Fruit fly (Drosophila melanogaster) whole organism, embryonic: ENCODE results near the gene CG6216.

ENCODE experiments used
- BEAF-32 ChIP-seq: fragments of 200-800 bp; sonication (Bioruptor generic); optimal IDR thresholded peaks from 3 replicates; lab custom pipeline; 2017; ENCODE audit warnings: missing biosample characterization, missing genetic modification characterization, mild to moderate bottlenecking, moderate library complexity, missing genetic modification reagents
- Bteb2 ChIP-seq: fragments of 200-800 bp; sonication (Bioruptor generic); optimal IDR thresholded peaks from 2 replicates; lab custom pipeline; 2016; ENCODE audit warnings: missing biosample characterization, missing genetic modification characterization
- CG10209 ChIP-seq: fragments of 200-800 bp; sonication (Bioruptor generic); optimal IDR thresholded peaks from 3 replicates; lab custom pipeline; 2017; ENCODE audit warnings: missing biosample characterization, mild to moderate bottlenecking, missing genetic modification characterization, missing genetic modification reagents
- CG10274 ChIP-seq: fragments of 200-800 bp; sonication (Bioruptor generic); optimal IDR thresholded peaks from 3 replicates; lab custom pipeline; 2017; ENCODE audit warnings: missing biosample characterization, mild to moderate bottlenecking, missing genetic modification characterization
- CG10654 ChIP-seq: fragments of 200-800 bp; sonication (Bioruptor generic); optimal IDR thresholded peaks from 2 replicates; lab custom pipeline; 2016; ENCODE audit warnings: missing biosample characterization, missing genetic modification characterization
- CG11504 ChIP-seq: fragments of 200-800 bp; sonication (Bioruptor generic); optimal IDR thresholded peaks from 3 replicates; lab custom pipeline; 2019; ENCODE audit warnings: missing biosample characterization, mild to moderate bottlenecking, missing genetic modification characterization, moderate library complexity
- CG13287 ChIP-seq: fragments of 200-800 bp; sonication (Bioruptor generic); IDR thresholded peaks from 2 replicates; pipeline ENCODE4 v1.3.6; 2022; ENCODE audit warnings: missing biosample characterization, missing genetic modification characterization; ENCODE audit not compliant: partially characterized antibody
- CG13624 ChIP-seq: fragments of 200-800 bp; sonication (Bioruptor generic); optimal IDR thresholded peaks from 2 replicates; lab custom pipeline; 2016; ENCODE audit warnings: missing biosample characterization, missing genetic modification characterization
- CG1603 ChIP-seq: fragments of 200-800 bp; sonication (Bioruptor generic); optimal IDR thresholded peaks from 2 replicates; lab custom pipeline; 2019; ENCODE audit warnings: missing biosample characterization, mild to moderate bottlenecking, missing genetic modification characterization, moderate library complexity
- CG17385 ChIP-seq: fragments of 200-800 bp; sonication (Bioruptor generic); optimal IDR thresholded peaks from 3 replicates; lab custom pipeline; 2018; ENCODE audit warnings: missing biosample characterization, mild to moderate bottlenecking, missing genetic modification characterization
- CG17568 ChIP-seq: fragments of 200-800 bp; sonication (Bioruptor generic); optimal IDR thresholded peaks from 2 replicates; lab custom pipeline; 2018; ENCODE audit warnings: missing biosample characterization, mild to moderate bottlenecking, missing genetic modification characterization, moderate library complexity
- CG17802 ChIP-seq: fragments of 200-800 bp; sonication (Bioruptor generic); optimal IDR thresholded peaks from 2 replicates; lab custom pipeline; 2018; ENCODE audit warnings: missing biosample characterization, mild to moderate bottlenecking, missing genetic modification characterization, moderate library complexity
- CG1832 ChIP-seq: fragments of 200-800 bp; sonication (Bioruptor generic); optimal IDR thresholded peaks from 2 replicates; lab custom pipeline; 2017; ENCODE audit warnings: missing biosample characterization, mild to moderate bottlenecking, missing genetic modification characterization, inconsistent platforms
- CG2120 ChIP-seq: fragments of 200-800 bp; sonication (Bioruptor generic); optimal IDR thresholded peaks from 3 replicates; lab custom pipeline; 2016; ENCODE audit warnings: missing biosample characterization, missing genetic modification characterization
- CG2202 ChIP-seq: fragments of 200-800 bp; sonication (Bioruptor generic); optimal IDR thresholded peaks from 2 replicates; lab custom pipeline; 2018; ENCODE audit warnings: missing biosample characterization, mild to moderate bottlenecking, missing genetic modification characterization
- CG2678 ChIP-seq: fragments of 200-800 bp; sonication (Bioruptor generic); optimal IDR thresholded peaks from 3 replicates; lab custom pipeline; 2019; ENCODE audit warnings: missing biosample characterization, mild to moderate bottlenecking, missing genetic modification characterization, moderate library complexity
- CG31365 ChIP-seq: fragments of 200-800 bp; sonication (Bioruptor generic); optimal IDR thresholded peaks from 2 replicates; lab custom pipeline; 2018; ENCODE audit warnings: missing biosample characterization, mild to moderate bottlenecking, missing genetic modification characterization
- CG4404 ChIP-seq: fragments of 200-800 bp; sonication (Bioruptor generic); IDR thresholded peaks from 2 replicates; pipeline ENCODE4 v1.3.6; 2022; ENCODE audit warnings: missing biosample characterization, missing genetic modification characterization
- CkIIα-i1 ChIP-seq: fragments of 200-800 bp; sonication (Bioruptor generic); IDR thresholded peaks from 2 replicates; pipeline ENCODE4 v1.3.6; 2022; ENCODE audit warnings: missing biosample characterization, missing genetic modification characterization
- CrebB ChIP-seq: fragments of 200-800 bp; sonication (Bioruptor generic); optimal IDR thresholded peaks from 3 replicates; lab custom pipeline; 2018; ENCODE audit warnings: missing biosample characterization, mild to moderate bottlenecking, missing genetic modification characterization
- E2f2 ChIP-seq: fragments of 200-800 bp; sonication (Bioruptor generic); IDR thresholded peaks from 2 replicates; pipeline ENCODE4 v1.3.6; 2022; ENCODE audit warnings: missing biosample characterization, missing genetic modification characterization
- Hmx ChIP-seq: fragments of 200-800 bp; sonication (Bioruptor generic); optimal IDR thresholded peaks from 2 replicates; lab custom pipeline; 2016; ENCODE audit warnings: missing biosample characterization, missing genetic modification characterization
- Hr51 ChIP-seq, 2 experiments: fragments of 200-800 bp; sonication (Bioruptor generic); optimal IDR thresholded peaks; 2 replicates in 1 of 2; 3 replicates in 1 of 2; lab custom pipeline; 2016 to 2018; ENCODE audit warnings: missing biosample characterization in 2 of 2, missing genetic modification characterization in 2 of 2, mild to moderate bottlenecking in 1 of 2, moderate library complexity in 1 of 2
- MTF-1 ChIP-seq: fragments of 200-800 bp; sonication (Bioruptor generic); optimal IDR thresholded peaks from 2 replicates; lab custom pipeline; 2018; ENCODE audit warnings: missing biosample characterization, mild to moderate bottlenecking, missing genetic modification characterization, borderline replicate concordance
- Mes4 ChIP-seq: fragments of 200-800 bp; sonication (Bioruptor generic); optimal IDR thresholded peaks from 2 replicates; lab custom pipeline; 2016; ENCODE audit warnings: missing biosample characterization, missing genetic modification characterization
- NC2β ChIP-seq: fragments of 200-800 bp; sonication (Bioruptor generic); optimal IDR thresholded peaks from 2 replicates; lab custom pipeline; 2016; ENCODE audit warnings: missing biosample characterization, missing genetic modification characterization
- NFAT ChIP-seq: fragments of 200-800 bp; sonication (Bioruptor generic); IDR thresholded peaks from 2 replicates; pipeline ENCODE4 v1.3.6; 2022; ENCODE audit warnings: missing biosample characterization, missing genetic modification characterization
- Optix ChIP-seq: fragments of 200-800 bp; sonication (Bioruptor generic); IDR thresholded peaks from 3 replicates; pipeline ENCODE4 v1.3.6; 2022; ENCODE audit warnings: missing biosample characterization, missing genetic modification characterization
- Ravus ChIP-seq: fragments of 200-800 bp; sonication (Bioruptor generic); IDR thresholded peaks from 2 replicates; pipeline ENCODE4 v1.3.6; 2022; ENCODE audit warnings: missing biosample characterization, missing genetic modification characterization
- Rfx ChIP-seq: fragments of 200-800 bp; sonication (Bioruptor generic); IDR thresholded peaks from 2 replicates; pipeline ENCODE4 v1.3.6; 2022; ENCODE audit warnings: missing biosample characterization, missing genetic modification characterization
- Sox102F ChIP-seq: fragments of 200-800 bp; sonication (Bioruptor generic); optimal IDR thresholded peaks from 2 replicates; lab custom pipeline; 2018; ENCODE audit warnings: missing biosample characterization, mild to moderate bottlenecking, missing genetic modification characterization, moderate library complexity
- TFAM ChIP-seq: fragments of 200-800 bp; sonication (Bioruptor generic); optimal IDR thresholded peaks from 2 replicates; lab custom pipeline; 2017; ENCODE audit warnings: missing biosample characterization, missing genetic modification characterization, inconsistent platforms
- Vsx1 ChIP-seq: fragments of 200-800 bp; sonication (Bioruptor generic); optimal IDR thresholded peaks from 2 replicates; lab custom pipeline; 2017; ENCODE audit warnings: missing biosample characterization, mild to moderate bottlenecking, missing genetic modification characterization, missing genetic modification reagents
- cwo ChIP-seq: fragments of 200-800 bp; sonication (Bioruptor generic); optimal IDR thresholded peaks from 3 replicates; lab custom pipeline; 2017; ENCODE audit warnings: missing biosample characterization, missing genetic modification characterization, mild to moderate bottlenecking, moderate library complexity, missing genetic modification reagents
- danr ChIP-seq: fragments of 200-800 bp; sonication (Bioruptor generic); IDR thresholded peaks from 2 replicates; pipeline ENCODE4 v1.3.6; 2022; ENCODE audit warnings: missing biosample characterization, missing genetic modification characterization
- disco-r ChIP-seq: fragments of 200-800 bp; sonication (Bioruptor generic); optimal IDR thresholded peaks from 2 replicates; lab custom pipeline; 2016; ENCODE audit warnings: missing biosample characterization, missing genetic modification characterization
- ems ChIP-seq: fragments of 200-800 bp; sonication (Bioruptor generic); optimal IDR thresholded peaks from 3 replicates; lab custom pipeline; 2016; ENCODE audit warnings: missing biosample characterization, missing genetic modification characterization
- fd96Cb ChIP-seq: fragments of 200-800 bp; sonication (Bioruptor generic); optimal IDR thresholded peaks from 2 replicates; lab custom pipeline; 2018; ENCODE audit warnings: missing biosample characterization, mild to moderate bottlenecking, missing genetic modification characterization, moderate library complexity
- gcm2 ChIP-seq: fragments of 200-800 bp; sonication (Bioruptor generic); optimal IDR thresholded peaks from 2 replicates; lab custom pipeline; 2016; ENCODE audit warnings: missing biosample characterization, missing genetic modification characterization
- lmd ChIP-seq: fragments of 200-800 bp; sonication (Bioruptor generic); IDR thresholded peaks from 2 replicates; pipeline ENCODE4 v1.3.6; 2022; ENCODE audit warnings: missing biosample characterization, missing genetic modification characterization
- nmo ChIP-seq: fragments of 200-800 bp; sonication (Bioruptor generic); optimal IDR thresholded peaks from 2 replicates; lab custom pipeline; 2018; ENCODE audit warnings: missing biosample characterization, mild to moderate bottlenecking, missing genetic modification characterization, moderate library complexity
- nom ChIP-seq: fragments of 200-800 bp; sonication (Bioruptor generic); optimal IDR thresholded peaks from 2 replicates; lab custom pipeline; 2017; ENCODE audit warnings: missing biosample characterization, missing genetic modification characterization, mild to moderate bottlenecking, moderate library complexity, missing genetic modification reagents
- onecut ChIP-seq: fragments of 200-800 bp; sonication (Bioruptor generic); IDR thresholded peaks from 2 replicates; pipeline ENCODE4 v1.3.6; 2022; ENCODE audit warnings: missing biosample characterization, missing genetic modification characterization
- phol ChIP-seq: fragments of 200-800 bp; sonication (Bioruptor generic); optimal IDR thresholded peaks from 3 replicates; lab custom pipeline; 2018; ENCODE audit warnings: missing biosample characterization, mild to moderate bottlenecking, missing genetic modification characterization, moderate library complexity
- pum ChIP-seq: fragments of 200-800 bp; sonication (Bioruptor generic); optimal IDR thresholded peaks from 2 replicates; lab custom pipeline; 2016; ENCODE audit warnings: missing biosample characterization, missing genetic modification characterization
- rib ChIP-seq: fragments of 200-800 bp; sonication (Bioruptor generic); IDR thresholded peaks from 2 replicates; pipeline ENCODE4 v1.3.6; 2022; ENCODE audit warnings: missing biosample characterization, missing genetic modification characterization
- sens-2 ChIP-seq: fragments of 200-800 bp; sonication (Bioruptor generic); IDR thresholded peaks from 2 replicates; pipeline ENCODE4 v1.3.6; 2022; ENCODE audit warnings: missing biosample characterization, missing genetic modification characterization
- sima ChIP-seq: fragments of 200-800 bp; sonication (Bioruptor generic); optimal IDR thresholded peaks from 2 replicates; lab custom pipeline; 2016; ENCODE audit warnings: missing biosample characterization, missing genetic modification characterization
- tna ChIP-seq: fragments of 200-800 bp; sonication (Bioruptor generic); IDR thresholded peaks from 2 replicates; pipeline ENCODE4 v1.3.6; 2022; ENCODE audit warnings: missing biosample characterization, missing genetic modification characterization; ENCODE audit not compliant: partially characterized antibody
- tup ChIP-seq: fragments of 200-800 bp; sonication (Bioruptor generic); optimal IDR thresholded peaks from 2 replicates; lab custom pipeline; 2016; ENCODE audit warnings: missing biosample characterization, mild to moderate bottlenecking, missing genetic modification characterization, moderate library complexity
- wdn ChIP-seq: fragments of 200-800 bp; sonication (Bioruptor generic); IDR thresholded peaks from 2 replicates; pipeline ENCODE4 v1.3.6; 2022; ENCODE audit warnings: missing biosample characterization, missing genetic modification characterization

CG6216 gene

dm6 chr3L:11124439-11124838, 26.1 kb downstream of the CG6216 start (continued):
- TF ChIP-seq disco-r (GFP tag; lab: Kevin White, UChicago) (no peak), Vsx1 (GFP tag; lab: Kevin White, UChicago) (no peak), CkIIα-i1 (no peak), onecut (GFP tag; lab: Robert Waterston, UW) (no peak), CG2202 (tag; lab: Kevin White, UChicago) (no peak), ems (GFP tag; lab: Kevin White, UChicago) (no peak), CG10274 (GFP tag; lab: Kevin White, UChicago) (no peak), Ravus (GFP tag; lab: Robert Waterston, UW) (no peak), Optix (GFP tag; lab: Robert Waterston, UW) (no peak), CG1603 (tag; lab: Kevin White, UChicago) (no peak), CrebB (tag; lab: Kevin White, UChicago) (no peak), Rfx (GFP tag; lab: Robert Waterston, UW) (0 out of 2 replicates have a peak, but pooled peaks have one; percentile 20), Hr51 (GFP tag; optimal IDR thresholded peaks at IDR 0.05; lab: Kevin White, UChicago) (peak in 1 of 2 experiments; percentile 20), cwo (GFP tag; lab: Kevin White, UChicago) (no peak), MTF-1 (GFP tag; lab: Kevin White, UChicago) (no peak), NFAT (GFP tag; lab: Robert Waterston, UW) (no peak), sens-2 (GFP tag; lab: Robert Waterston, UW) (no peak), TFAM (GFP tag; lab: Kevin White, UChicago) (no peak), tup (GFP tag; lab: Kevin White, UChicago) (no peak), nmo (GFP tag; lab: Kevin White, UChicago) (peak; percentile 14), pum (GFP tag; lab: Kevin White, UChicago) (no peak), CG4404 (GFP tag; lab: Robert Waterston, UW) (no peak), CG13287 (GFP tag; lab: Robert Waterston, UW) (no peak), Sox102F (GFP tag; lab: Kevin White, UChicago) (peak; percentile 6), fd96Cb (tag; lab: Kevin White, UChicago) (peak; percentile 7), CG31365 (tag; lab: Kevin White, UChicago) (no peak), CG1832 (GFP tag; lab: Kevin White, UChicago) (no peak), Hmx (GFP tag; lab: Kevin White, UChicago) (no peak), phol (tag; lab: Kevin White, UChicago) (peak; percentile 13), CG10209 (GFP tag; lab: Kevin White, UChicago) (no peak), danr (GFP tag; lab: Robert Waterston, UW) (no peak), tna (GFP tag; lab: Robert Waterston, UW) (no peak), CG2678 (tag; lab: Kevin White, UChicago) (peak; percentile 42), nom (GFP tag; lab: Kevin White, UChicago) (no peak), CG17568 (GFP tag; lab: Kevin White, UChicago) (no peak), CG13624 (GFP tag; lab: Kevin White, UChicago) (no peak), sima (GFP tag; lab: Kevin White, UChicago) (no peak), wdn (no peak), CG17802 (tag; lab: Kevin White, UChicago) (no peak), NC2β (no peak), Mes4 (GFP tag; lab: Kevin White, UChicago) (no peak), gcm2 (GFP tag; lab: Kevin White, UChicago) (no peak), CG2120 (GFP tag; lab: Kevin White, UChicago) (peak; percentile 36), CG10654 (GFP tag; lab: Kevin White, UChicago) (no peak), E2f2 (GFP tag; lab: Robert Waterston, UW) (no peak), lmd (GFP tag; lab: Robert Waterston, UW) (0 out of 2 replicates have a peak, but pooled peaks have one; percentile 13), Bteb2 (no peak), CG11504 (tag; lab: Kevin White, UChicago) (peak; percentile 46), rib (GFP tag; lab: Robert Waterston, UW) (no peak), CG17385 (GFP tag; lab: Kevin White, UChicago) (peak; percentile 15), BEAF-32 (no peak)
